Worm (Caenorhabditis elegans): ENCODE measurements around the gene ipla-5.

The ipla-5 gene

ce11 chrIV:8762471-8762870 lies 47.4 kb downstream of the ipla-5 start:
- TF ChIP-seq tbx-8 (GFP tag; optimal IDR thresholded peaks at IDR 0.05) (no peak), unc-62 (GFP tag; optimal IDR thresholded peaks at IDR 0.05) (peak; percentile 61), hlh-1 (tag; optimal IDR thresholded peaks at IDR 0.05) (peak; percentile 88), lsy-2 (tag; optimal IDR thresholded peaks at IDR 0.05) (peak; percentile 32), elt-3 (tag; optimal IDR thresholded peaks at IDR 0.05) (no peak), lin-32 (GFP tag; optimal IDR thresholded peaks at IDR 0.05) (no peak), ces-1 (GFP tag; optimal IDR thresholded peaks at IDR 0.05) (peak; percentile 94), mep-1 (tag; optimal IDR thresholded peaks at IDR 0.05) (peak; percentile 39), lin-13 (tag; optimal IDR thresholded peaks at IDR 0.05) (no peak), nhr-28 (tag; optimal IDR thresholded peaks at IDR 0.05) (no peak), ceh-43 (GFP tag; optimal IDR thresholded peaks at IDR 0.05) (no peak), unc-39 (tag; optimal IDR thresholded peaks at IDR 0.05) (no peak), elt-1 (tag; optimal IDR thresholded peaks at IDR 0.05; ENCODE audit: borderline replicate concordance, insufficient read depth) (no peak), ceh-39 (tag; optimal IDR thresholded peaks at IDR 0.05) (peak; percentile 72), unc-120 (tag; optimal IDR thresholded peaks at IDR 0.05; ENCODE audit: poor library complexity, severe bottlenecking) (peak; percentile 56), flh-1 (GFP tag; optimal IDR thresholded peaks at IDR 0.05) (no peak)

- TF ChIP-seq drap-1 (GFP tag; optimal IDR thresholded peaks at IDR 0.05) (no peak), elt-3 (tag; optimal IDR thresholded peaks at IDR 0.05) (no peak), cnd-1 (tag; optimal IDR thresholded peaks at IDR 0.05) (no peak), unc-39 (tag; optimal IDR thresholded peaks at IDR 0.05) (no peak), hlh-1 (tag; optimal IDR thresholded peaks at IDR 0.05) (no peak), M03D4.4 (tag; optimal IDR thresholded peaks at IDR 0.05) (no peak), ceh-83 (GFP tag; optimal IDR thresholded peaks at IDR 0.05) (no peak), lsy-2 (tag; optimal IDR thresholded peaks at IDR 0.05) (no peak), ces-1 (GFP tag; optimal IDR thresholded peaks at IDR 0.05) (no peak)
These were observed 49.5 kb downstream of the ipla-5 start, which contains the start of gene cdc-50.B for ce11 chrIV:8764567-8764966. TSS of gene cdc-50.B (plus strand) at chrIV:8764867.
